Fruit fly (Drosophila melanogaster) whole organism, embryonic: ENCODE results near the gene Prim2.
A peak's percentile ranks its signal among the peaks of the same experiment; 100 is the strongest.

Experiments
- B-H2 ChIP-seq: fragments of 200-800 bp; sonication (Bioruptor generic); optimal IDR thresholded peaks from 2 replicates; lab custom pipeline; 2018; ENCODE audit warnings: missing biosample characterization, mild to moderate bottlenecking, missing genetic modification characterization
- CG10209 ChIP-seq: fragments of 200-800 bp; sonication (Bioruptor generic); optimal IDR thresholded peaks from 3 replicates; lab custom pipeline; 2017; ENCODE audit warnings: missing biosample characterization, mild to moderate bottlenecking, missing genetic modification characterization, missing genetic modification reagents
- CG10274 ChIP-seq: fragments of 200-800 bp; sonication (Bioruptor generic); optimal IDR thresholded peaks from 3 replicates; lab custom pipeline; 2017; ENCODE audit warnings: missing biosample characterization, mild to moderate bottlenecking, missing genetic modification characterization
- CG10462 ChIP-seq: fragments of 200-800 bp; sonication (Bioruptor generic); optimal IDR thresholded peaks from 2 replicates; lab custom pipeline; 2016; ENCODE audit warnings: missing biosample characterization, missing genetic modification characterization
- CG10543 ChIP-seq: fragments of 200-800 bp; sonication (Bioruptor generic); optimal IDR thresholded peaks from 3 replicates; lab custom pipeline; 2017; ENCODE audit warnings: missing biosample characterization, mild to moderate bottlenecking, missing genetic modification characterization, moderate library complexity
- CG10959 ChIP-seq: fragments of 200-800 bp; sonication (Bioruptor generic); IDR thresholded peaks from 2 replicates; pipeline ENCODE4 v1.3.6; 2022; ENCODE audit warnings: missing biosample characterization, missing genetic modification characterization
- CG12769 ChIP-seq: fragments of 200-800 bp; sonication (Bioruptor generic); optimal IDR thresholded peaks from 2 replicates; lab custom pipeline; 2019; ENCODE audit warnings: missing biosample characterization, mild to moderate bottlenecking, missing genetic modification characterization, moderate library complexity
- CG13287 ChIP-seq: fragments of 200-800 bp; sonication (Bioruptor generic); IDR thresholded peaks from 2 replicates; pipeline ENCODE4 v1.3.6; 2022; ENCODE audit warnings: missing biosample characterization, missing genetic modification characterization; ENCODE audit not compliant: partially characterized antibody
- CG14965 ChIP-seq: fragments of 200-800 bp; sonication (Bioruptor generic); optimal IDR thresholded peaks from 2 replicates; lab custom pipeline; 2016; ENCODE audit warnings: missing biosample characterization, missing genetic modification characterization, borderline replicate concordance
- CG17186 ChIP-seq: fragments of 200-800 bp; sonication (Bioruptor generic); optimal IDR thresholded peaks from 3 replicates; lab custom pipeline; 2017; ENCODE audit warnings: missing biosample characterization, missing genetic modification reagents, missing genetic modification characterization
- CG17361 ChIP-seq: fragments of 200-800 bp; sonication (Bioruptor generic); IDR thresholded peaks from 3 replicates; pipeline ENCODE4 v1.3.6; 2022; ENCODE audit warnings: missing biosample characterization, missing genetic modification characterization
- CG17912 ChIP-seq: fragments of 200-800 bp; sonication (Bioruptor generic); optimal IDR thresholded peaks from 2 replicates; lab custom pipeline; 2018; ENCODE audit warnings: missing biosample characterization, mild to moderate bottlenecking, missing genetic modification characterization
- CG18011 ChIP-seq: fragments of 200-800 bp; sonication (Bioruptor generic); optimal IDR thresholded peaks from 2 replicates; lab custom pipeline; 2017; ENCODE audit warnings: missing biosample characterization, missing genetic modification characterization, mild to moderate bottlenecking, moderate library complexity, missing genotype
- CG2116 ChIP-seq: fragments of 200-800 bp; sonication (Bioruptor generic); optimal IDR thresholded peaks from 3 replicates; lab custom pipeline; 2018; ENCODE audit warnings: missing biosample characterization, mild to moderate bottlenecking, missing genetic modification characterization
- CG3163 ChIP-seq: fragments of 200-800 bp; sonication (Bioruptor generic); optimal IDR thresholded peaks from 3 replicates; lab custom pipeline; 2016; ENCODE audit warnings: missing biosample characterization, missing genetic modification characterization
- CG32772 ChIP-seq: fragments of 200-800 bp; sonication (Bioruptor generic); IDR thresholded peaks from 2 replicates; pipeline ENCODE4 v1.3.6; 2022; ENCODE audit warnings: missing biosample characterization, missing genetic modification characterization
- CG4424 ChIP-seq: fragments of 200-800 bp; sonication (Bioruptor generic); optimal IDR thresholded peaks from 3 replicates; lab custom pipeline; 2016; ENCODE audit warnings: missing biosample characterization, missing genetic modification characterization
- CG6175 ChIP-seq: fragments of 200-800 bp; sonication (Bioruptor generic); IDR thresholded peaks from 3 replicates; pipeline ENCODE4 v1.3.6; 2022; ENCODE audit warnings: missing biosample characterization, missing genetic modification characterization
- CG6272 ChIP-seq: fragments of 200-800 bp; sonication (Bioruptor generic); IDR thresholded peaks from 2 replicates; pipeline ENCODE4 v1.3.6; 2022; ENCODE audit warnings: missing biosample characterization, missing genetic modification characterization
- CG6791 ChIP-seq: fragments of 200-800 bp; sonication (Bioruptor generic); IDR thresholded peaks from 3 replicates; pipeline ENCODE4 v1.3.6; 2022; ENCODE audit warnings: missing biosample characterization, missing genetic modification characterization; ENCODE audit not compliant: partially characterized antibody
- CG7271 ChIP-seq: fragments of 200-800 bp; sonication (Bioruptor generic); optimal IDR thresholded peaks from 2 replicates; lab custom pipeline; 2018; ENCODE audit warnings: missing biosample characterization, mild to moderate bottlenecking, missing genetic modification characterization, moderate library complexity
- CG7357 ChIP-seq: fragments of 200-800 bp; sonication (Bioruptor generic); IDR thresholded peaks from 3 replicates; pipeline ENCODE4 v1.3.6; 2022; ENCODE audit warnings: missing biosample characterization, missing genetic modification characterization
- CG9437 ChIP-seq: fragments of 200-800 bp; sonication (Bioruptor generic); optimal IDR thresholded peaks from 2 replicates; lab custom pipeline; 2018; ENCODE audit warnings: missing biosample characterization, mild to moderate bottlenecking, missing genetic modification characterization
- CG9797 ChIP-seq: fragments of 200-800 bp; sonication (Bioruptor generic); optimal IDR thresholded peaks from 3 replicates; lab custom pipeline; 2018; ENCODE audit warnings: missing biosample characterization, mild to moderate bottlenecking, missing genetic modification characterization
- D19A ChIP-seq: fragments of 200-800 bp; optimal IDR thresholded peaks from 3 replicates; lab custom pipeline; 2019; ENCODE audit warnings: missing biosample characterization, mild to moderate bottlenecking, missing genetic modification characterization, moderate library complexity
- Dbx ChIP-seq: fragments of 200-800 bp; sonication (Bioruptor generic); IDR thresholded peaks from 3 replicates; pipeline ENCODE4 v1.3.6; 2022; ENCODE audit warnings: missing biosample characterization, missing genetic modification characterization
- NC2α ChIP-seq: fragments of 200-800 bp; sonication (Bioruptor generic); optimal IDR thresholded peaks from 2 replicates; lab custom pipeline; 2016; ENCODE audit warnings: missing biosample characterization, missing genetic modification characterization
- Optix ChIP-seq: fragments of 200-800 bp; sonication (Bioruptor generic); IDR thresholded peaks from 3 replicates; pipeline ENCODE4 v1.3.6; 2022; ENCODE audit warnings: missing biosample characterization, missing genetic modification characterization
- Xrp1 ChIP-seq: fragments of 200-800 bp; sonication (Bioruptor generic); IDR thresholded peaks from 2 replicates; pipeline ENCODE4 v1.3.6; 2022; ENCODE audit warnings: missing biosample characterization, missing genetic modification characterization
- ab ChIP-seq: fragments of 200-800 bp; sonication (Bioruptor generic); optimal IDR thresholded peaks from 2 replicates; lab custom pipeline; 2016; ENCODE audit warnings: missing biosample characterization, missing genetic modification characterization
- ap ChIP-seq: fragments of 200-800 bp; sonication (Bioruptor generic); IDR thresholded peaks from 2 replicates; pipeline ENCODE4 v1.3.6; 2022; ENCODE audit warnings: missing biosample characterization, missing genetic modification characterization
- caup ChIP-seq: fragments of 200-800 bp; sonication (Bioruptor generic); optimal IDR thresholded peaks from 3 replicates; lab custom pipeline; 2017; ENCODE audit warnings: missing biosample characterization, mild to moderate bottlenecking, missing genetic modification characterization, moderate library complexity; ENCODE audit not compliant: severe bottlenecking
- disco-r ChIP-seq: fragments of 200-800 bp; sonication (Bioruptor generic); optimal IDR thresholded peaks from 2 replicates; lab custom pipeline; 2016; ENCODE audit warnings: missing biosample characterization, missing genetic modification characterization
- dmrt11E ChIP-seq: fragments of 200-800 bp; sonication (Bioruptor generic); optimal IDR thresholded peaks from 3 replicates; lab custom pipeline; 2018; ENCODE audit warnings: missing biosample characterization, mild to moderate bottlenecking, missing genetic modification characterization, moderate library complexity
- en ChIP-seq: fragments of 200-800 bp; sonication (Bioruptor generic); optimal IDR thresholded peaks from 2 replicates; lab custom pipeline; 2016; ENCODE audit warnings: missing biosample characterization, missing genetic modification characterization
- esg ChIP-seq: fragments of 200-800 bp; sonication (Bioruptor generic); conservative IDR thresholded peaks from 2 replicates; pipeline ENCODE4 v1.3.6; 2022; ENCODE audit warnings: missing biosample characterization, missing genetic modification characterization
- gcm2 ChIP-seq: fragments of 200-800 bp; sonication (Bioruptor generic); optimal IDR thresholded peaks from 2 replicates; lab custom pipeline; 2016; ENCODE audit warnings: missing biosample characterization, missing genetic modification characterization
- hbn ChIP-seq: fragments of 200-800 bp; sonication (Bioruptor generic); IDR thresholded peaks from 2 replicates; pipeline ENCODE4 v1.3.6; 2022; ENCODE audit warnings: missing biosample characterization, missing genetic modification characterization; ENCODE audit not compliant: partially characterized antibody
- insv ChIP-seq, 2 experiments: fragments of 200-800 bp; sonication (Bioruptor generic); optimal IDR thresholded peaks; 3 replicates each; lab custom pipeline; 2016 to 2018; ENCODE audit warnings: missing biosample characterization in 2 of 2, missing genetic modification characterization in 2 of 2
- klu ChIP-seq: fragments of 200-800 bp; sonication (Bioruptor generic); IDR thresholded peaks from 2 replicates; pipeline ENCODE4 v1.3.6; 2022; ENCODE audit warnings: missing biosample characterization, missing genetic modification characterization
- maf-S ChIP-seq: fragments of 200-800 bp; sonication (Bioruptor generic); optimal IDR thresholded peaks from 2 replicates; lab custom pipeline; 2016; ENCODE audit warnings: missing biosample characterization, missing genetic modification characterization
- onecut ChIP-seq: fragments of 200-800 bp; sonication (Bioruptor generic); IDR thresholded peaks from 2 replicates; pipeline ENCODE4 v1.3.6; 2022; ENCODE audit warnings: missing biosample characterization, missing genetic modification characterization
- pros ChIP-seq: fragments of 200-800 bp; sonication (Bioruptor generic); optimal IDR thresholded peaks from 3 replicates; lab custom pipeline; 2019; ENCODE audit warnings: missing biosample characterization, mild to moderate bottlenecking, missing genetic modification characterization, moderate library complexity
- row ChIP-seq: fragments of 200-800 bp; sonication (Bioruptor generic); IDR thresholded peaks from 3 replicates; pipeline ENCODE4 v1.3.6; 2022; ENCODE audit warnings: missing biosample characterization, missing genetic modification characterization
- tio ChIP-seq: fragments of 200-800 bp; sonication (Bioruptor generic); optimal IDR thresholded peaks from 2 replicates; lab custom pipeline; 2017; ENCODE audit warnings: missing biosample characterization, missing genetic modification characterization, inconsistent platforms
- trh ChIP-seq: fragments of 200-800 bp; sonication (Bioruptor generic); optimal IDR thresholded peaks from 2 replicates; lab custom pipeline; 2016; ENCODE audit warnings: missing biosample characterization, missing genetic modification characterization
- vnd ChIP-seq: fragments of 200-800 bp; sonication (Bioruptor generic); IDR thresholded peaks from 3 replicates; pipeline ENCODE4 v1.3.6; 2022; ENCODE audit warnings: missing biosample characterization, missing genetic modification characterization; ENCODE audit not compliant: partially characterized antibody

Gene Prim2

DNA sequence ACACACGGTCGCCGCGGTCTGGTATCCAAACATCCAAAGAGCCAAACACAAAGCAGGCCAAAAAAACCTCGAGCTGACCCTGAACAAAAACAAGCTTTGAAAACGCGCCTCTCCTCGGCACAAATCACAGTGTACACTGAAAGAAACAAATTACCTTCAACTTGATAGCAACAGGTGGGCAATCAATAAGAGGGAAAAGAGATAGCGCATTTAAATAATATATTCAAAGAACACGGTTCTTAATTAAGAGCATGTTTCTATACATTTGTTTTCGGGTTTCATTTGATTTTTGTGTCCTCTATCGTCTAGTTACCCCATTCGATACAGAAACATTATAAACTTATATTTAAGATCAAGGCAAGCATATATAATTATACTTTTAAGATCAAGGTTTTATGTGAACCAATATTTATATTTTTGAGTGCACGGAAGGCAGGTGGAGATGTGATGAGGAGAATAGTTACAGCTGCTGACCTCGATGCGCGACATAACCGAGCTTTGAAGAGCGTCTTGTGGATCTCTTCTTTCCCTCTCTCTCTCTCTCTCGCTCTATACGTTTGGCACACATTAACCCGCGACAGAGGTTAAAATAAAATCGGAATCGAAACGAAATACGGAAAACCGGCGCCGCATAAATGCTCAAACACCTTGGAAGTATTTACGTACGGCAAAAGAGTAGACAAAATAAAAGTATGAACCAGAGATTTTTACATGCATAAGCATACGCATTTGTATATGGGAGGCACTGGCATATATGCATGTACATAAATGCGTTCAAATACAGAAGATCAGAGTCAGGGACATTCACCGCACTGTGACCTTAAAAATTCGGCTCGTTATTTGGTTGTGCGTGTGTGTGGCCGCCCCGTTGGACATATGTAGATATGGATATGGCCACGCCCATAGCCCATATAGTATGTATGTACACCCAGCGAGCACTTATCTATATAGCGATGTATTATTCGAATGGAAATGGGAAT lies 37.1 kb upstream of the Prim2 start (continued):
- TF ChIP-seq ap, result peak; percentile 50
- TF ChIP-seq hbn (GFP tag; lab: Robert Waterston, UW), result no peak
- peak; percentile 91 for TF ChIP-seq CG10543 (GFP tag; lab: Kevin White, UChicago)
- peak; percentile 39 for TF ChIP-seq CG2116 (GFP tag; lab: Kevin White, UChicago)
- TF ChIP-seq ab, result peak; percentile 62
- TF ChIP-seq CG12769 (tag; lab: Kevin White, UChicago), result peak; percentile 56
- TF ChIP-seq disco-r (GFP tag; lab: Kevin White, UChicago), result peak; percentile 72
- peak; percentile 68 for TF ChIP-seq onecut (GFP tag; lab: Robert Waterston, UW)
- TF ChIP-seq CG17361 (GFP tag; lab: Robert Waterston, UW), result peak; percentile 93
- peak; percentile 13 for TF ChIP-seq CG3163 (GFP tag; lab: Kevin White, UChicago)
- peak; percentile 82 for TF ChIP-seq row (GFP tag; lab: Robert Waterston, UW)
- peak; percentile 68 for TF ChIP-seq CG18011
- peak; percentile 13 for TF ChIP-seq CG9797 (GFP tag; lab: Kevin White, UChicago)
- TF ChIP-seq CG17912 (GFP tag; lab: Kevin White, UChicago), result no peak
- TF ChIP-seq CG10274, result peak; percentile 51
- peak; percentile 88 for TF ChIP-seq tio
- TF ChIP-seq dmrt11E (tag; lab: Kevin White, UChicago), result peak; percentile 70
- TF ChIP-seq CG32772, result peak; percentile 23; the same call in 1 of the 2 replicates
- peak; percentile 53 for TF ChIP-seq CG6272 (GFP tag; lab: Robert Waterston, UW)
- peak; percentile 76 for TF ChIP-seq CG10462 (GFP tag; lab: Kevin White, UChicago)
- TF ChIP-seq CG13287 (GFP tag; lab: Robert Waterston, UW), result peak; percentile 18; the same call in 1 of the 2 replicates
- TF ChIP-seq CG14965 (GFP tag; lab: Kevin White, UChicago), result peak; percentile 38
- TF ChIP-seq CG7271, result peak; percentile 25
- peak; percentile 83 for TF ChIP-seq CG10209 (GFP tag; lab: Kevin White, UChicago)
- TF ChIP-seq caup, result peak; percentile 83
- peak; percentile 66 for TF ChIP-seq maf-S (GFP tag; lab: Kevin White, UChicago)
- peak; percentile 46 for TF ChIP-seq trh (GFP tag; lab: Kevin White, UChicago)
- TF ChIP-seq CG10959 (GFP tag; lab: Robert Waterston, UW), result 0 out of 2 replicates have a peak, but pooled peaks have one; percentile 46
- TF ChIP-seq CG9437 (GFP tag; lab: Kevin White, UChicago), result peak; percentile 86
- no peak for TF ChIP-seq B-H2 (GFP tag; lab: Kevin White, UChicago)
- TF ChIP-seq insv (GFP tag; optimal IDR thresholded peaks at IDR 0.05; lab: Kevin White, UChicago), result peak in 1 of 2 experiments; percentile 12
- peak; percentile 26 for TF ChIP-seq CG17186 (GFP tag; lab: Kevin White, UChicago)
- TF ChIP-seq esg (GFP tag; lab: Robert Waterston, UW), result peak; percentile 78
- TF ChIP-seq D19A (tag; lab: Kevin White, UChicago), result peak; percentile 84
- TF ChIP-seq klu (GFP tag; lab: Robert Waterston, UW), result peak; percentile 65; the same call in 1 of the 2 replicates
- TF ChIP-seq NC2α (GFP tag; lab: Kevin White, UChicago), result peak; percentile 42
- TF ChIP-seq CG6175, result no peak
- 0 out of 3 replicates have a peak, but pooled peaks have one; percentile 21 for TF ChIP-seq Optix
- peak; percentile 61 for TF ChIP-seq Xrp1
- no peak for TF ChIP-seq vnd (GFP tag; lab: Robert Waterston, UW)
- peak; percentile 62 for TF ChIP-seq CG7357 (GFP tag; lab: Robert Waterston, UW)
- peak; percentile 61; the same call in 2 of the 3 replicates for TF ChIP-seq Dbx (GFP tag; lab: Robert Waterston, UW)
- TF ChIP-seq gcm2, result peak; percentile 83
- peak; percentile 91 for TF ChIP-seq CG4424 (GFP tag; lab: Kevin White, UChicago)
- TF ChIP-seq CG6791 (GFP tag; lab: Robert Waterston, UW), result no peak
- TF ChIP-seq pros (GFP tag; lab: Kevin White, UChicago), result no peak
- TF ChIP-seq en, result peak; percentile 2
